Fruit fly (Drosophila melanogaster) whole organism, wandering third instar larva: ENCODE results near the gene CG17221.

Experiments used
- Abd-B ChIP-seq: fragments of >200 bp; optimal IDR thresholded peaks from 2 replicates; lab custom pipeline; 2017; ENCODE audit warnings: missing biosample characterization, missing genetic modification characterization
- CG32264 ChIP-seq: fragments of 200-800 bp; sonication (Bioruptor generic); optimal IDR thresholded peaks from 2 replicates; lab custom pipeline; 2016; ENCODE audit warnings: missing biosample characterization, missing genetic modification characterization
- CG9705 ChIP-seq: fragments of 200-800 bp; sonication (Bioruptor generic); optimal IDR thresholded peaks from 2 replicates; lab custom pipeline; 2018; ENCODE audit warnings: missing biosample characterization, mild to moderate bottlenecking, missing genetic modification characterization
- CrebA ChIP-seq: fragments of 200-800 bp; sonication (Bioruptor generic); optimal IDR thresholded peaks from 2 replicates; lab custom pipeline; 2016; ENCODE audit warnings: missing biosample characterization, mild to moderate bottlenecking, missing genetic modification characterization, borderline replicate concordance
- Dfd ChIP-seq: fragments of >200 bp; optimal IDR thresholded peaks from 2 replicates; lab custom pipeline; 2017; ENCODE audit warnings: missing biosample characterization, missing genetic modification characterization
- Dif ChIP-seq: fragments of 200-275, 200-300 bp; sonication (Bioruptor generic); optimal IDR thresholded peaks from 2 replicates; lab custom pipeline; 2018; ENCODE audit warnings: missing biosample characterization, missing genetic modification characterization; ENCODE audit not compliant: partially characterized antibody
- GATAd ChIP-seq: sonication (Bioruptor generic); optimal IDR thresholded peaks from 2 replicates; lab custom pipeline; 2016; ENCODE audit warnings: missing biosample characterization, missing genetic modification characterization
- HLH106 ChIP-seq: fragments of 200-800 bp; optimal IDR thresholded peaks from 3 replicates; lab custom pipeline; 2019; ENCODE audit warnings: missing biosample characterization, mild to moderate bottlenecking, missing genetic modification characterization, moderate library complexity
- Hnf4 ChIP-seq: fragments of 200-800 bp; sonication (Bioruptor generic); optimal IDR thresholded peaks from 2 replicates; lab custom pipeline; 2016; ENCODE audit warnings: missing biosample characterization, mild to moderate bottlenecking, missing genetic modification characterization
- Hr78 ChIP-seq: fragments of >200 bp; optimal IDR thresholded peaks from 2 replicates; lab custom pipeline; 2017; ENCODE audit warnings: missing biosample characterization, missing genetic modification characterization
- Hr83 ChIP-seq: fragments of 200-300 bp; sonication (Bioruptor generic); optimal IDR thresholded peaks from 2 replicates; lab custom pipeline; 2016; ENCODE audit warnings: missing biosample characterization, mild to moderate bottlenecking, missing genetic modification characterization, moderate library complexity; ENCODE audit not compliant: poor library complexity, severe bottlenecking
- Jra ChIP-seq: sonication (Bioruptor generic); optimal IDR thresholded peaks from 2 replicates; lab custom pipeline; 2016; ENCODE audit warnings: missing biosample characterization, missing genetic modification characterization
- Mio ChIP-seq: sonication (Bioruptor generic); optimal IDR thresholded peaks from 2 replicates; lab custom pipeline; 2016; ENCODE audit warnings: missing biosample characterization, missing genetic modification characterization
- Myc ChIP-seq: fragments of >200 bp; optimal IDR thresholded peaks from 2 replicates; lab custom pipeline; 2017
- N ChIP-seq: fragments of >200 bp; optimal IDR thresholded peaks from 2 replicates; lab custom pipeline; 2018; ENCODE audit warnings: missing biosample characterization, missing external identifiers, missing genetic modification characterization
- OdsH ChIP-seq: fragments of 200-800 bp; sonication (Bioruptor generic); optimal IDR thresholded peaks from 2 replicates; lab custom pipeline; 2016; ENCODE audit warnings: missing biosample characterization, mild to moderate bottlenecking, missing genetic modification characterization
- Rel ChIP-seq, 2 experiments: fragments of 200-800 bp; sonication (Bioruptor generic) in 1 of 2; optimal IDR thresholded peaks; 2 replicates in 1 of 2; 3 replicates in 1 of 2; lab custom pipeline; 2016 to 2019; ENCODE audit warnings: mild to moderate bottlenecking in 2 of 2, missing biosample characterization in 2 of 2, missing genetic modification characterization in 2 of 2, moderate library complexity in 1 of 2
- Sp1 ChIP-seq: fragments of 200-800 bp; sonication (Bioruptor generic); optimal IDR thresholded peaks from 3 replicates; lab custom pipeline; 2019; ENCODE audit warnings: missing biosample characterization, mild to moderate bottlenecking, missing genetic modification characterization, moderate library complexity
- Vsx2 ChIP-seq: fragments of 200-300, 225-300 bp; sonication (Bioruptor generic); optimal IDR thresholded peaks from 2 replicates; lab custom pipeline; 2018; ENCODE audit warnings: missing biosample characterization, missing genetic modification characterization; ENCODE audit not compliant: partially characterized antibody
- br ChIP-seq: fragments of 200-800 bp; sonication (Bioruptor generic); optimal IDR thresholded peaks from 2 replicates; lab custom pipeline; 2016; ENCODE audit warnings: missing biosample characterization, missing genetic modification characterization
- brk ChIP-seq: fragments of 200-800 bp; sonication (Bioruptor generic); optimal IDR thresholded peaks from 2 replicates; lab custom pipeline; 2016; ENCODE audit warnings: missing biosample characterization, mild to moderate bottlenecking, missing genetic modification characterization
- dmrt93B ChIP-seq: fragments of 200-800 bp; sonication (Bioruptor generic); optimal IDR thresholded peaks from 2 replicates; lab custom pipeline; 2018; ENCODE audit warnings: missing biosample characterization, mild to moderate bottlenecking, missing genetic modification characterization
- dsf ChIP-seq: sonication (Bioruptor generic); optimal IDR thresholded peaks from 2 replicates; lab custom pipeline; 2016; ENCODE audit warnings: missing biosample characterization, missing genetic modification characterization, borderline replicate concordance
- ey ChIP-seq: fragments of 200-800 bp; sonication (Bioruptor generic); optimal IDR thresholded peaks from 2 replicates; lab custom pipeline; 2016; ENCODE audit warnings: missing biosample characterization, missing genetic modification characterization
- foxo ChIP-seq, 2 experiments: fragments of 200-800 bp; sonication (Bioruptor generic); optimal IDR thresholded peaks; 2 replicates in 1 of 2; 3 replicates in 1 of 2; lab custom pipeline; 2016 to 2017; ENCODE audit warnings: missing biosample characterization in 2 of 2, missing genetic modification characterization in 2 of 2
- fru ChIP-seq: fragments of 200-800 bp; sonication (Bioruptor generic); optimal IDR thresholded peaks from 3 replicates; lab custom pipeline; 2016; ENCODE audit warnings: missing biosample characterization, mild to moderate bottlenecking, missing genetic modification characterization
- h ChIP-seq: fragments of 200-800 bp; sonication (Bioruptor generic); optimal IDR thresholded peaks from 3 replicates; lab custom pipeline; 2016; ENCODE audit warnings: missing biosample characterization, mild to moderate bottlenecking, missing genetic modification characterization
- jim ChIP-seq: fragments of 175-275, 200-325 bp; sonication (Bioruptor generic); optimal IDR thresholded peaks from 2 replicates; lab custom pipeline; 2016; ENCODE audit warnings: missing biosample characterization, mild to moderate bottlenecking, missing genetic modification characterization
- lola ChIP-seq: fragments of >200 bp; optimal IDR thresholded peaks from 2 replicates; lab custom pipeline; 2017; ENCODE audit warnings: missing biosample characterization, missing genetic modification characterization
- pan ChIP-seq: fragments of >200 bp; optimal IDR thresholded peaks from 2 replicates; lab custom pipeline; 2017
- psq ChIP-seq: fragments of 200-800 bp; sonication (Bioruptor generic); optimal IDR thresholded peaks from 3 replicates; lab custom pipeline; 2017; ENCODE audit warnings: missing biosample characterization, mild to moderate bottlenecking, missing genetic modification characterization, moderate library complexity
- sv ChIP-seq: fragments of 200-800 bp; sonication (Bioruptor generic); optimal IDR thresholded peaks from 3 replicates; lab custom pipeline; 2016; ENCODE audit warnings: missing biosample characterization, missing genetic modification characterization
- tai ChIP-seq: sonication (Bioruptor generic); optimal IDR thresholded peaks from 2 replicates; lab custom pipeline; 2016; ENCODE audit warnings: missing biosample characterization, missing genetic modification characterization
- usp ChIP-seq: fragments of >200 bp; optimal IDR thresholded peaks from 2 replicates; lab custom pipeline; 2017; ENCODE audit warnings: missing biosample characterization, missing genetic modification characterization

The CG17221 gene

dm6 chr2L:3005483-3005882 lies 34.3 kb upstream of the CG17221 start:
- TF ChIP-seq Rel (GFP tag; optimal IDR thresholded peaks at IDR 0.05; lab: Kevin White, UChicago) (no peak), Rel (tag; optimal IDR thresholded peaks at IDR 0.05; lab: Kevin White, UChicago) (no peak)

- TF ChIP-seq br (GFP tag; lab: Kevin White, UChicago) (no peak), pan (no peak), GATAd (GFP tag; lab: Kevin White, UChicago) (no peak), Vsx2 (GFP tag; lab: Kevin White, UChicago) (no peak), Sp1 (GFP tag; lab: Kevin White, UChicago) (no peak), CrebA (GFP tag; lab: Kevin White, UChicago) (no peak), CG32264 (GFP tag; lab: Kevin White, UChicago) (no peak), brk (GFP tag; lab: Kevin White, UChicago) (no peak), Abd-B (GFP tag; lab: Kevin White, UChicago) (no peak), Hr83 (GFP tag; lab: Kevin White, UChicago) (no peak), ey (no peak), N (GFP tag; lab: Kevin White, UChicago) (no peak), tai (no peak), dsf (GFP tag; lab: Kevin White, UChicago) (no peak), dmrt93B (GFP tag; lab: Kevin White, UChicago) (no peak), sv (GFP tag; lab: Kevin White, UChicago) (no peak), Myc (lab: Kevin White, UChicago) (no peak), Dfd (GFP tag; lab: Kevin White, UChicago) (no peak), CG9705 (GFP tag; lab: Kevin White, UChicago) (no peak), Hnf4 (GFP tag; lab: Kevin White, UChicago) (no peak)
- TF ChIP-seq, all 38 proteins: peak for 0
These were observed 33.6 kb upstream of the CG17221 start for dm6 chr2L:3006194-3006593.

DNA sequence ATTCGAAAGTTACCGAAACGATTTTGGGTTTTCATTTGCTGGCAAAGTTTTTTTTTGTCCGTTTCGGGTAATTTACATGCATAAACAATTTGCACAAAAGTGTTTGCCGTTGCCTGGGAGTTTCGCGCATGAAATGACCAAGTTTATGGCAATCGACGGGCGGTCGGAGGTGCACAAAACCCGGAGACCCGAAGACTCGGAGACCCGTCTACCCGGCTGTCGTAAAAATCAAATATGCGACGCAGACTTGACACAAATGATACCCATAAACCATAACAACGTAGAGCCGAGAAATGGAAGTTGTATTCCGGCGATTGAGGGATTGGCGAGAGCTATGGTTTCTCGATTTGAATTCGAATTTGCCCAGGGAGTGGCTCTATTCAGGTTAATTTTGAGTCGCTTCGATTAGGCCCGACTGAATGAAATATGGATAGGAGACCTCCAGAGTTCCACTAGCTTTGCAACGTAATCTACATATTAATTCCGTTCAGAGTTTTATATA lies 32.8 kb upstream of the CG17221 start:
- TF ChIP-seq Rel (GFP tag; optimal IDR thresholded peaks at IDR 0.05; lab: Kevin White, UChicago) = no peak
- TF ChIP-seq Rel (tag; optimal IDR thresholded peaks at IDR 0.05; lab: Kevin White, UChicago) = no peak
- TF ChIP-seq br (GFP tag; lab: Kevin White, UChicago) = no peak
- no peak for TF ChIP-seq fru
- no peak for TF ChIP-seq Dif (GFP tag; lab: Kevin White, UChicago)
- TF ChIP-seq Sp1 (GFP tag; lab: Kevin White, UChicago) = no peak
- no peak for TF ChIP-seq jim (GFP tag; lab: Kevin White, UChicago)
- no peak for TF ChIP-seq Mio (GFP tag; lab: Kevin White, UChicago)

dm6 chr2L:3009438-3009837 lies 30.3 kb upstream of the CG17221 start:
- no peak for TF ChIP-seq Mio (GFP tag; lab: Kevin White, UChicago)
- no peak for TF ChIP-seq N (GFP tag; lab: Kevin White, UChicago)
- TF ChIP-seq Sp1 (GFP tag; lab: Kevin White, UChicago) = no peak
- no peak for TF ChIP-seq brk (GFP tag; lab: Kevin White, UChicago)
- TF ChIP-seq Myc (lab: Kevin White, UChicago) = no peak
- no peak for TF ChIP-seq psq (GFP tag; lab: Kevin White, UChicago)
- no peak for TF ChIP-seq OdsH (GFP tag; lab: Kevin White, UChicago)
- no peak for TF ChIP-seq h (GFP tag; lab: Kevin White, UChicago)
- TF ChIP-seq HLH106 (tag; lab: Kevin White, UChicago) = no peak
- TF ChIP-seq fru = no peak
- TF ChIP-seq Rel (GFP tag; optimal IDR thresholded peaks at IDR 0.05; lab: Kevin White, UChicago) = no peak
- no peak for TF ChIP-seq Rel (tag; optimal IDR thresholded peaks at IDR 0.05; lab: Kevin White, UChicago)
- no peak for TF ChIP-seq br (GFP tag; lab: Kevin White, UChicago)
- no peak for TF ChIP-seq tai
- no peak for TF ChIP-seq CG9705 (GFP tag; lab: Kevin White, UChicago)
- TF ChIP-seq usp (GFP tag; lab: Kevin White, UChicago) = no peak
- TF ChIP-seq ey = no peak
- no peak for TF ChIP-seq Hr78 (GFP tag; lab: Kevin White, UChicago)
- no peak for TF ChIP-seq Dif (GFP tag; lab: Kevin White, UChicago)

DNA sequence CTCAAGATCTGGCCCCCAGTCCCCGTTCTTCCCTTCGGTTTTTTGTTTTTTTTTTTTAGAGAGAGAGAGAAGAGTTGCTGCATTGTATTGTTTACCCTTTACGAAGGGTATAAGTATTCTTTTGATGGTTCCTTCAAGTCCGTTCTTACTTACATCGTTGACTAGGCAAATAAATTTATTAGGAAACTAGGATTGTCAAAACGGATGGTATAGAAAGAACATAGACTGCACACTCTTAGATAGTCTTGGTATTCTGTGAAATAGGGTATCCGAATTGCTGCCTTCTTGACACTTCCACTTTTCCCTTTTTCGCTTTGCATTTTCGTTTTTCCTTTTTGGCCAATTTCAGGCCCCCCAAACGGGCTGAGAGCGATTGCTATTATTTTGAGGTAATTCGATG lies 28.3 kb upstream of the CG17221 start:
- TF ChIP-seq Sp1 (GFP tag; lab: Kevin White, UChicago) (peak; percentile 68), dsf (GFP tag; lab: Kevin White, UChicago) (no peak), pan (no peak), Jra (no peak), ey (peak; percentile 66), tai (no peak), Myc (lab: Kevin White, UChicago) (no peak), CG32264 (GFP tag; lab: Kevin White, UChicago) (peak; percentile 46), jim (GFP tag; lab: Kevin White, UChicago) (peak; percentile 42), N (GFP tag; lab: Kevin White, UChicago) (no peak), h (GFP tag; lab: Kevin White, UChicago) (peak; percentile 74), lola (GFP tag; lab: Kevin White, UChicago) (no peak), Vsx2 (GFP tag; lab: Kevin White, UChicago) (no peak), usp (GFP tag; lab: Kevin White, UChicago) (no peak), OdsH (GFP tag; lab: Kevin White, UChicago) (peak; percentile 69), Dif (GFP tag; lab: Kevin White, UChicago) (no peak), Dfd (GFP tag; lab: Kevin White, UChicago) (no peak), Abd-B (GFP tag; lab: Kevin White, UChicago) (no peak), Hnf4 (GFP tag; lab: Kevin White, UChicago) (no peak), foxo (GFP tag; optimal IDR thresholded peaks at IDR 0.05; lab: Kevin White, UChicago) (peak in 1 of 2 experiments; percentile 67), dmrt93B (GFP tag; lab: Kevin White, UChicago) (peak; percentile 38), fru (peak; percentile 80), CG9705 (GFP tag; lab: Kevin White, UChicago) (no peak), Hr78 (GFP tag; lab: Kevin White, UChicago) (no peak), GATAd (GFP tag; lab: Kevin White, UChicago) (no peak), CrebA (GFP tag; lab: Kevin White, UChicago) (no peak), br (GFP tag; lab: Kevin White, UChicago) (peak; percentile 78), Rel (GFP tag; optimal IDR thresholded peaks at IDR 0.05; lab: Kevin White, UChicago) (no peak), Rel (tag; optimal IDR thresholded peaks at IDR 0.05; lab: Kevin White, UChicago) (no peak), Mio (GFP tag; lab: Kevin White, UChicago) (no peak)
